Worm (Caenorhabditis elegans): Measurements from ENCODE around the gene F56C4.1.

- no peak for TF ChIP-seq nhr-28 (tag; optimal IDR thresholded peaks at IDR 0.05)
- TF ChIP-seq lir-3 (tag; optimal IDR thresholded peaks at IDR 0.05; ENCODE audit: poor library complexity), result no peak
- TF ChIP-seq fkh-8 (tag; optimal IDR thresholded peaks at IDR 0.05), result no peak
- TF ChIP-seq egl-27 (tag; optimal IDR thresholded peaks at IDR 0.05), result no peak
- no peak for TF ChIP-seq nhr-85 (tag)
- no peak for TF ChIP-seq lin-39 (tag; optimal IDR thresholded peaks at IDR 0.05)
- TF ChIP-seq C34B4.2 (tag; optimal IDR thresholded peaks at IDR 0.05), result no peak
- no peak for TF ChIP-seq lin-35 (GFP tag; optimal IDR thresholded peaks at IDR 0.05)
Measured at ce11 chrIV:10589072-10589471, 47.7 kb upstream of the F56C4.1 start, which contains the start of gene C43F9.4.

Measured in whole organism, L1 larva.